Worm (Caenorhabditis elegans) whole organism, midembryonic: ENCODE data around the gene C07B5.2.

Experiments used
- T22C8.4 ChIP-seq: fragments of 200-800 bp; sonication (Bioruptor generic); IDR thresholded peaks from 2 replicates; pipeline ENCODE4 v1.3.6; 2022; ENCODE audit warnings: missing genetic modification characterization, missing compliant biosample characterization
- cog-1 ChIP-seq: sonication (generic microtip); optimal IDR thresholded peaks from 2 replicates; lab custom pipeline; 2016; ENCODE audit warnings: missing genetic modification characterization, missing compliant biosample characterization
- flt-1 ChIP-seq: fragments of 200-800 bp; sonication (Bioruptor generic); IDR thresholded peaks from 2 replicates; pipeline ENCODE4 v1.3.6; 2022; ENCODE audit warnings: missing genetic modification characterization, missing compliant biosample characterization
- klf-2 ChIP-seq: fragments of 200-800 bp; sonication (Bioruptor generic); conservative IDR thresholded peaks from 2 replicates; pipeline ENCODE4 v1.3.6; 2022; ENCODE audit warnings: missing genetic modification reagents, missing genetic modification characterization, missing compliant biosample characterization
- ref-1 ChIP-seq: fragments of 200-800 bp; sonication (Bioruptor generic); conservative IDR thresholded peaks from 2 replicates; pipeline ENCODE4 v1.3.6; 2022; ENCODE audit warnings: missing genetic modification reagents, missing genetic modification characterization, missing compliant biosample characterization
- tab-1 ChIP-seq: fragments of 200-800 bp; sonication (Bioruptor generic); IDR thresholded peaks from 2 replicates; pipeline ENCODE4 v1.3.6; 2022; ENCODE audit warnings: missing genetic modification characterization, missing compliant biosample characterization
- ztf-23 ChIP-seq: fragments of 200-800 bp; sonication (Bioruptor generic); IDR thresholded peaks from 2 replicates; pipeline ENCODE4 v1.3.6; 2022; ENCODE audit warnings: missing genetic modification reagents, missing genetic modification characterization, missing compliant biosample characterization
- ztf-29 ChIP-seq: fragments of 200-800 bp; sonication (Bioruptor generic); IDR thresholded peaks from 2 replicates; pipeline ENCODE4 v1.3.6; 2022; ENCODE audit warnings: missing genetic modification reagents, missing genetic modification characterization, missing compliant biosample characterization

DNA sequence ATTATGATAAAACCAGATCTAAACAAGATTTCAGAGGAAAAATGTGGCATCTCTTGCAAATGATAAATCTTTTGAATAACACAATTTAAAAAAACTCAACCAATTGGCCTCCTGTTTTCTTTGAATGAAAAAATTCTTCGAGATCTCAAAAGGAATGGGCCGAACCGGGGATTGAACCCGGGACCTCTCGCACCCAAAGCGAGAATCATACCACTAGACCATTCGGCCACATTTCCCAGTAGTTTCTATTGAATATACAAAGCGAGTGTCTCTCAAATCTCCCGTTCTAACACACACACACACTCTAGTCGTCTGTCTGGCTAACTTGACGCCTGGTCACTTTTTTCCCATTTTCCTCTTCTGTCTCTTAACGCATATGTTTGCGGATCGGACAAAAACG lies 49.4 kb downstream of the C07B5.2 start:
- peak; percentile 90 for TF ChIP-seq klf-2 (GFP tag; lab: Robert Waterston, UW)
- TF ChIP-seq T22C8.4 (GFP tag; lab: Robert Waterston, UW): peak; percentile 91
- TF ChIP-seq ztf-29: peak; percentile 92
- peak; percentile 87 for TF ChIP-seq ref-1 (GFP tag; lab: Robert Waterston, UW)
- peak; percentile 94 for TF ChIP-seq tab-1 (GFP tag; lab: Robert Waterston, UW)
- TF ChIP-seq ztf-23: peak; percentile 94
- peak; percentile 84 for TF ChIP-seq cog-1 (tag; lab: Kevin White, UChicago)
- TF ChIP-seq flt-1 (GFP tag; lab: Robert Waterston, UW): peak; percentile 97
